Worm (Caenorhabditis elegans) whole organism, young adult: ENCODE measurements around the gene Y32B12B.8.

Experiments used
- ccch-3 ChIP-seq: fragments of 200-800 bp; sonication (Bioruptor generic); optimal IDR thresholded peaks from 2 replicates; lab custom pipeline; 2018; ENCODE audit warnings: mild to moderate bottlenecking, missing genetic modification characterization, missing compliant biosample characterization
- ztf-18 ChIP-seq: sonication (generic microtip); optimal IDR thresholded peaks from 2 replicates; lab custom pipeline; 2016; ENCODE audit warnings: missing genotype, mild to moderate bottlenecking, missing genetic modification characterization, missing compliant biosample characterization
- ztf-3 ChIP-seq: fragments of 200-800 bp; sonication (Bioruptor generic); optimal IDR thresholded peaks from 2 replicates; lab custom pipeline; 2018; ENCODE audit warnings: mild to moderate bottlenecking, missing genetic modification characterization, missing compliant biosample characterization

DNA sequence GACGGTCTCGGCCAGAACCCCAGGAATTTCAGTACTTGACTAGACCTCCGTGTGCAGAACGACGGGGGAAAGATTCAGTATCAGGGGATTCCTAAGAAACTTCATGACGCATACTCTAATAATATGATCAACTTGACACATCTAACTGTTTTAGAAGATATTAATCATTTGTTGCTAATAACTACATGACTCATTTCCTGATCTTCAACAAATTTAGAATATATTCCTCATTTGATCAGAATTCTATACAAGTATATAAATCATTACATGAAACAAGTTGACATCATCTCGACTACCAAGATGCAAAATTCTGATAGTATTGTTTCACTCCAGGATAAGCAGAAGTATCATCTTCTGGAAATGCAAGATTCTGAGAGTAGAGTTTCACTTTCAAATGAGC is at the start of gene Y32B12B.8:
- TF ChIP-seq ztf-3 (GFP tag; lab: Kevin White, UChicago) (no peak), ccch-3 (GFP tag; lab: Kevin White, UChicago) (no peak), ztf-18 (tag; lab: Kevin White, UChicago) (no peak)
